Fruit fly (Drosophila melanogaster): ENCODE results near the gene CG12236.

CG12236 gene

DNA sequence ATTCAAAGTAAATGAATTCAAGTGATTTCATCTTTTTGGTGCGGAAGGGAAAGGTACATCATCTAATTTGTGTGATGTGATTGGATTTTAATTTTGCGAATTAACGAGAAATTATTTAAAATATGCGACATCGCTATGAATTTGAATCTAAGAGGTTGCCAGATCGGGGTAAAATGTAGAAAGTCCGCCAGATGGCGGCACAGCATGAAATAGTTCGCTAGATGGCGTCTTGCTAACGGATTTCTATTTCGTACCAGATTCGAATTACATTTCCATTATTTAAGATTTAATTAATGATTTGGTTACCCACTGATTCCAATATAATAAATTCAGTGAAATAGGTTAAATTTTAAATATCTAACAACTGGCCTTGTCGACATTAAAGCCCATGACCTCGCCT lies 24.5 kb upstream of the CG12236 start (continued):
- no peak for TF ChIP-seq chinmo (GFP tag; IDR thresholded peaks at IDR 0.05; ENCODE audit: partially characterized antibody)
- no peak for TF ChIP-seq hbn (GFP tag; IDR thresholded peaks at IDR 0.05; ENCODE audit: partially characterized antibody)
- TF ChIP-seq Meics (GFP tag; optimal IDR thresholded peaks at IDR 0.05) = peak; percentile 46
- 0 out of 2 replicates have a peak, but pooled peaks have one; percentile 33 for TF ChIP-seq MBD-R2 (GFP tag; IDR thresholded peaks at IDR 0.05)
- peak; percentile 33 for TF ChIP-seq Nf-YC (tag; optimal IDR thresholded peaks at IDR 0.05)
- TF ChIP-seq HLH3B (GFP tag; IDR thresholded peaks at IDR 0.05) = no peak; the same call in 1 of the 2 replicates
- peak; percentile 87 for TF ChIP-seq E2f2 (GFP tag; IDR thresholded peaks at IDR 0.05)
- peak; percentile 45; the same call in 1 of the 2 replicates for TF ChIP-seq CG16779 (GFP tag; IDR thresholded peaks at IDR 0.05)
- no peak for TF ChIP-seq vfl (GFP tag; optimal IDR thresholded peaks at IDR 0.05)
- peak; percentile 17 for TF ChIP-seq PHDP (tag; optimal IDR thresholded peaks at IDR 0.05)
- TF ChIP-seq CG3847 (GFP tag; IDR thresholded peaks at IDR 0.05) = peak; percentile 69
- TF ChIP-seq gfzf (GFP tag; optimal IDR thresholded peaks at IDR 0.05) = peak; percentile 23
- TF ChIP-seq nom (GFP tag; optimal IDR thresholded peaks at IDR 0.05) = no peak
- peak; percentile 84 for TF ChIP-seq sens (GFP tag)
- TF ChIP-seq Aef1 (GFP tag; IDR thresholded peaks at IDR 0.05) = no peak
- no peak for TF ChIP-seq Sry-β (GFP tag; optimal IDR thresholded peaks at IDR 0.05)
- TF ChIP-seq Pdp1 (GFP tag; optimal IDR thresholded peaks at IDR 0.05) = peak; percentile 20 to 32
- no peak for TF ChIP-seq ap (GFP tag; IDR thresholded peaks at IDR 0.05)
- peak; percentile 53 for TF ChIP-seq pzg (GFP tag; optimal IDR thresholded peaks at IDR 0.05)
- no peak for TF ChIP-seq CG10431 (GFP tag; optimal IDR thresholded peaks at IDR 0.05)
- TF ChIP-seq Nf-YB (GFP tag; optimal IDR thresholded peaks at IDR 0.05) = no peak
- TF ChIP-seq CG15696 (tag; optimal IDR thresholded peaks at IDR 0.05) = peak; percentile 42
- TF ChIP-seq CG1647 (GFP tag; optimal IDR thresholded peaks at IDR 0.05) = no peak
- peak; percentile 30 for TF ChIP-seq gem (tag; optimal IDR thresholded peaks at IDR 0.05)
- peak; percentile 58; the same call in 1 of the 2 replicates for TF ChIP-seq CG9932 (GFP tag; IDR thresholded peaks at IDR 0.05)
- peak; percentile 25 for TF ChIP-seq CG13123 (GFP tag; optimal IDR thresholded peaks at IDR 0.05)
- no peak for TF ChIP-seq CG30020 (tag; optimal IDR thresholded peaks at IDR 0.05)
- no peak for TF ChIP-seq CG2875 (GFP tag; optimal IDR thresholded peaks at IDR 0.05)
- TF ChIP-seq CG12659 (GFP tag; optimal IDR thresholded peaks at IDR 0.05) = peak; percentile 45
- TF ChIP-seq CG18011 (GFP tag; optimal IDR thresholded peaks at IDR 0.05) = no peak
- TF ChIP-seq chm (GFP tag; IDR thresholded peaks at IDR 0.05) = no peak
- TF ChIP-seq CG3281 (GFP tag; optimal IDR thresholded peaks at IDR 0.05) = no peak
- TF ChIP-seq CG1602 (GFP tag; optimal IDR thresholded peaks at IDR 0.05) = no peak
- TF ChIP-seq stwl (tag; optimal IDR thresholded peaks at IDR 0.05) = peak; percentile 61
- TF ChIP-seq en (GFP tag; optimal IDR thresholded peaks at IDR 0.05) = peak; percentile 11
- no peak for TF ChIP-seq CG15601 (tag; optimal IDR thresholded peaks at IDR 0.05)
- TF ChIP-seq ham (GFP tag; IDR thresholded peaks at IDR 0.05) = no peak
- TF ChIP-seq CG18599 (GFP tag; optimal IDR thresholded peaks at IDR 0.05) = no peak
- no peak for TF ChIP-seq CG6813 (GFP tag; optimal IDR thresholded peaks at IDR 0.05)
- peak; percentile 17 for TF ChIP-seq p53 (GFP tag; optimal IDR thresholded peaks at IDR 0.05)
- TF ChIP-seq pfk (GFP tag; optimal IDR thresholded peaks at IDR 0.05) = no peak
- no peak for TF ChIP-seq danr (GFP tag; IDR thresholded peaks at IDR 0.05)
- no peak for TF ChIP-seq CG6175 (GFP tag; IDR thresholded peaks at IDR 0.05)
- no peak for TF ChIP-seq CG13775 (GFP tag; optimal IDR thresholded peaks at IDR 0.05)
- peak; percentile 60 for TF ChIP-seq CG17829 (tag; optimal IDR thresholded peaks at IDR 0.05)
- peak; percentile 78 for TF ChIP-seq CG2199 (GFP tag; IDR thresholded peaks at IDR 0.05)
- no peak for TF ChIP-seq Lpt (GFP tag; optimal IDR thresholded peaks at IDR 0.05)
- peak; percentile 19 for TF ChIP-seq gro (GFP tag; optimal IDR thresholded peaks at IDR 0.05)
- no peak for TF ChIP-seq CG8944 (GFP tag; optimal IDR thresholded peaks at IDR 0.05)
- TF ChIP-seq slou (GFP tag; optimal IDR thresholded peaks at IDR 0.05) = peak; percentile 19
- no peak for TF ChIP-seq kay (GFP tag; optimal IDR thresholded peaks at IDR 0.05)

Data from whole organism, embryonic.